Worm (Caenorhabditis elegans): Measurements from ENCODE around the gene sel-15.

The sel-15 gene

DNA sequence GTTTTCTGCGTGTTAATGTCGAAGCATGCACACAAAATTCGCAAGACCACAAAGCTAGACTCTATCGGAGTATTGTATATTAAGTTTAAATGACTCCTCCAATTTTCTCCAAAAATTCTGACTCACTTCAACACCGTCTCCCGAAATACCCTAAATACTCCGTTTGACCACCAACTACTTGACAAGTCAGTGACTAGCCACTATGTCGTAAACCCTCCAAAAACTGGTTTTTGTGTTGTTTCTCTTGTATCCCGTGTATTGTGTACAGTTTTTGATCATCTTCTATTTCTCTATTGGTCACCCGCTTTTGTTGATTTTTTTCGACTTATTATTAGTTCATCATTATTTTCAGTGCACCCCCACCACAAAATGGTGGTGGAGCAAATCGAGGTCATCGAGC, 37.9 kb downstream of the sel-15 start, which contains the start of gene C09F5.1:
TSS of gene C09F5.1 (plus strand) at position 353 of the 400 bp plus-strand sequence.
- TF ChIP-seq let-526 (GFP tag; IDR thresholded peaks at IDR 0.05) (no peak), Y56A3A.18 (GFP tag; IDR thresholded peaks at IDR 0.05) (no peak), lin-54 (GFP tag; optimal IDR thresholded peaks at IDR 0.05) (no peak), lin-40 (tag; optimal IDR thresholded peaks at IDR 0.05) (no peak)

DNA sequence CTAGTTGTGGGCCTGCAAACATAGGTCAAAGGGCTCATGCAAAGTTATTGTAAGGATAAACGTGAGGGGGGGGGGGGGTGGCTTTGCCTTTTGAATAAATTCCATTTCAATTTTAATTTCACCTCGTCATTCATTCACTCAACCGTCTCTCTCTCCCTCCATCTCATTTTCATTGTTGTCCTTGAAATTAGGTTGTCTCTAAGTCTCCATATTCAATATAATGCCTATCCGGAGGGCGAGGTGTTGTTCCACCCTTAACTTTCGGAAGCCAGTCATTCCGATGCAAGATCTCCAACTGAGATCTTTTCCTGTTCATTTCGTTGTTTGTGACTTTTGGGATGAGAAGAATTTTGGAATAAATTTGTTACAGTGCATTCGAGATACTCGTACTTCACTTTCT, 39.0 kb downstream of the sel-15 start:
- TF ChIP-seq sea-2 (GFP tag; IDR thresholded peaks at IDR 0.05) (no peak), F57A8.1 (GFP tag; optimal IDR thresholded peaks at IDR 0.05) (no peak), die-1 (tag; optimal IDR thresholded peaks at IDR 0.05) (no peak), madf-10 (tag; optimal IDR thresholded peaks at IDR 0.05) (no peak)

DNA sequence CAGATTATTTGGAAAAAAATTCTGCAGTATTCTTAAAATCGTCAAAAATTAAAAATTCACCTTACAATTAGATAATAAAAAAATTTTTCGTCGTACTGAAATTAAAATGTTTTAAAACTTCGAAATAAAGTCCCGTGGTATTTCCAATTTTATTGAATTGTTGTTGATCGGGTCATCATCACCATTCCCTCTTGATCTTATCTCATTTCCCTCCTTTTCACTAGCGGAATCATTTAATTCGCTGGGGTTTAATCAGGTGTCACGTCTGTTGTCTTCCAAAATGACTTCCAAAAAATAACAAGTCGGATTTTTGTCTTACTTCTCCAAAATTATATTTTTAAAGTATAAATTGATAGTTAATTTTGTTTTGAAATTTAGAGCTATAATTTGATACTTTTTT, 39.6 kb downstream of the sel-15 start:
- no peak for TF ChIP-seq C17E4.6 (GFP tag; IDR thresholded peaks at IDR 0.05)

DNA sequence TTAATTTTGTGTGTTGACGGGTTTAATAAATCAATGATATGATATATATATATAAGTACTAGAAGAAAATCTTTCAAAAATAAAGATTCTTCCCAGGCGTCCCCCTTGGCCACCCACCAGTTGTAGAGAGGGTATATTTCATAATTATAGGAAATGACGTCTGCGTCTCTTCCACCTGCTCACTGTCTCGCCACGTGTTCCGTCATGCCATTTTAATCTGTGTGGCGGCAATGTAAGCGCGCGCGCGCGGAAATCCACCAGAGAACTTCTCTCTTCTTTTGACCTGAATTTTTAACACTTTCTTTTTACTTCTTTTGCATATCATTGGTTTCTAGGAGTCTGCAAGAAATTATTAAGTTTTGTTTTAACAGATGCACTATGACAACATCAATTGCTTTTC, 41.9 kb downstream of the sel-15 start:
- TF ChIP-seq ceh-27 (GFP tag; optimal IDR thresholded peaks at IDR 0.05) = no peak
- no peak for TF ChIP-seq F23B12.7 (tag; optimal IDR thresholded peaks at IDR 0.05; ENCODE audit: insufficient read depth)
- TF ChIP-seq attf-5 (GFP tag; optimal IDR thresholded peaks at IDR 0.05) = no peak
- TF ChIP-seq lir-1 (GFP tag; conservative IDR thresholded peaks at IDR 0.05) = no peak
- no peak for TF ChIP-seq egl-44 (GFP tag; IDR thresholded peaks at IDR 0.05)
- TF ChIP-seq tbp1 (GFP tag; optimal IDR thresholded peaks at IDR 0.05) = no peak
- TF ChIP-seq attf-6 (GFP tag; IDR thresholded peaks at IDR 0.05) = no peak
- TF ChIP-seq atf-7 (tag; optimal IDR thresholded peaks at IDR 0.05) = no peak
- no peak for TF ChIP-seq hlh-12 (tag; optimal IDR thresholded peaks at IDR 0.05)
- TF ChIP-seq T07F8.4 (tag; optimal IDR thresholded peaks at IDR 0.05) = no peak
- no peak for TF ChIP-seq D2030.7 (GFP tag; IDR thresholded peaks at IDR 0.05)
- TF ChIP-seq hmg-1.2 (GFP tag; IDR thresholded peaks at IDR 0.05) = peak; percentile 89
- 0 out of 2 replicates have a peak, but pooled peaks have one; percentile 21 for TF ChIP-seq dox-1 (GFP tag; IDR thresholded peaks at IDR 0.05)
- TF ChIP-seq nhr-90 (tag; optimal IDR thresholded peaks at IDR 0.05) = no peak
- TF ChIP-seq zfh-2 (GFP tag; conservative IDR thresholded peaks at IDR 0.05) = no peak
- no peak for TF ChIP-seq C17E4.6 (GFP tag; IDR thresholded peaks at IDR 0.05)
- no peak for TF ChIP-seq rcor-1 (GFP tag; IDR thresholded peaks at IDR 0.05)
- TF ChIP-seq ama-1 (optimal IDR thresholded peaks at IDR 0.05) = no peak
- TF ChIP-seq ama-1 (GFP tag; optimal IDR thresholded peaks at IDR 0.05) = no peak
- TF ChIP-seq B0035.1 (tag; optimal IDR thresholded peaks at IDR 0.05) = no peak
- TF ChIP-seq hsf-1 (GFP tag; IDR thresholded peaks at IDR 0.05) = no peak
- no peak for TF ChIP-seq C06A6.2 (GFP tag; conservative IDR thresholded peaks at IDR 0.05)
- TF ChIP-seq madf-3 (GFP tag; IDR thresholded peaks at IDR 0.05) = 0 out of 2 replicates have a peak, but pooled peaks have one; percentile 49
- no peak for TF ChIP-seq Y79H2A.3 (GFP tag; conservative IDR thresholded peaks at IDR 0.05)
- TF ChIP-seq snpc-1.1 (tag; optimal IDR thresholded peaks at IDR 0.05; ENCODE audit: insufficient read depth) = no peak
- no peak for TF ChIP-seq egrh-3 (GFP tag; IDR thresholded peaks at IDR 0.05)
- TF ChIP-seq nfya-1 (tag; optimal IDR thresholded peaks at IDR 0.05; ENCODE audit: borderline replicate concordance, insufficient read depth) = no peak
- no peak for TF ChIP-seq tlf-1 (GFP tag; optimal IDR thresholded peaks at IDR 0.05)
- no peak for TF ChIP-seq ztf-3 (GFP tag; optimal IDR thresholded peaks at IDR 0.05)
- TF ChIP-seq F57A8.1 (GFP tag; optimal IDR thresholded peaks at IDR 0.05) = no peak
- TF ChIP-seq zim-3 (tag; optimal IDR thresholded peaks at IDR 0.05) = no peak
- no peak for TF ChIP-seq chd-7 (tag; optimal IDR thresholded peaks at IDR 0.05)
- no peak for TF ChIP-seq cebp-2 (GFP tag; IDR thresholded peaks at IDR 0.05)
- TF ChIP-seq sdz-38 (tag; optimal IDR thresholded peaks at IDR 0.05) = no peak
- 0 out of 2 replicates have a peak, but pooled peaks have one; percentile 12 for TF ChIP-seq F33H1.4 (GFP tag; IDR thresholded peaks at IDR 0.05)
- no peak for TF ChIP-seq nhr-27 (tag; optimal IDR thresholded peaks at IDR 0.05)
- 0 out of 2 replicates have a peak, but pooled peaks have one; percentile 19 for TF ChIP-seq ceh-91 (GFP tag; IDR thresholded peaks at IDR 0.05)
